Fruit fly (Drosophila melanogaster) whole organism, prepupa: ENCODE results near the gene Nepl19.

ENCODE experiments used
- CG11762 ChIP-seq: fragments of 200-800 bp; sonication (Bioruptor generic); optimal IDR thresholded peaks from 3 replicates; lab custom pipeline; 2016; ENCODE audit warnings: missing biosample characterization, missing genetic modification characterization; ENCODE audit not compliant: insufficient read depth
- CG6163 ChIP-seq: fragments of 200-800 bp; sonication (Bioruptor generic); IDR thresholded peaks from 3 replicates; pipeline ENCODE4 v1.3.6; 2022; ENCODE audit warnings: missing biosample characterization, missing genetic modification characterization
- CG9139 ChIP-seq: fragments of 200-800 bp; sonication (Bioruptor generic); optimal IDR thresholded peaks from 3 replicates; lab custom pipeline; 2017; ENCODE audit warnings: missing biosample characterization, mild to moderate bottlenecking, missing genetic modification characterization
- Smox ChIP-seq: fragments of 200-800 bp; sonication (Bioruptor generic); optimal IDR thresholded peaks from 3 replicates; lab custom pipeline; 2016; ENCODE audit warnings: missing biosample characterization, missing genetic modification characterization
- achi ChIP-seq: fragments of 200-800 bp; sonication (Bioruptor generic); optimal IDR thresholded peaks from 3 replicates; lab custom pipeline; 2016; ENCODE audit warnings: missing biosample characterization, missing genetic modification characterization
- salr ChIP-seq, 2 experiments: fragments of 200-800 bp; sonication (Bioruptor generic); optimal IDR thresholded peaks; 3 replicates each; lab custom pipeline; 2016 to 2018; ENCODE audit warnings: missing biosample characterization in 2 of 2, missing genetic modification characterization in 2 of 2, mild to moderate bottlenecking in 1 of 2
- topi ChIP-seq: fragments of 200-800 bp; sonication (Bioruptor generic); optimal IDR thresholded peaks from 3 replicates; lab custom pipeline; 2016; ENCODE audit warnings: missing biosample characterization, missing genetic modification characterization

DNA sequence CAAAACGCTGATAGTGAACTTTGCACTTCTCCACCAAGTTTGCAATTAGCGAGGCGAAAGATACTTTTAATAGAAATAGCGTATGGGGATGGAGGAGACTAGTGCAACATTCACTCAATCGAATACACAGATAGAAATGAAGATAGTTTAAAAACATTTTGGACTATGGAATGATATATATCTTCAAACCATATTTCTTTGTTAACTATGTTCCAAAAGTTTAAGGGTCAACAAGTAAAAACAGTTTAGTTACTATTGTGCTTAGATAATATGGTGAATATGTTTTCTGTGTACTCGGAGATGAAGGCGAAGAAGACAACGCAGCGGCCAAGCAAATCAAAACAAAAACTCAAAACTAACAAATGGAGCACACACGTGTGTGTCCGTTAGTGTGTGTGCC lies 24.3 kb upstream of the Nepl19 start:
- TF ChIP-seq Smox (no peak), salr (GFP tag; optimal IDR thresholded peaks at IDR 0.05; lab: Kevin White, UChicago) (no peak), CG6163 (GFP tag; lab: Robert Waterston, UW) (peak; percentile 36; the same call in 1 of the 3 replicates), CG9139 (GFP tag; lab: Kevin White, UChicago) (no peak), CG11762 (no peak), achi (GFP tag; lab: Kevin White, UChicago) (peak; percentile 22), topi (GFP tag; lab: Kevin White, UChicago) (no peak)
